Fruit fly (Drosophila melanogaster) whole organism, prepupa: Measurements from ENCODE around the gene CG42818.

Experiments
- CG11762 ChIP-seq: fragments of 200-800 bp; sonication (Bioruptor generic); optimal IDR thresholded peaks from 3 replicates; lab custom pipeline; 2016; ENCODE audit warnings: missing biosample characterization, missing genetic modification characterization; ENCODE audit not compliant: insufficient read depth
- CG8319 ChIP-seq: fragments of 200-800 bp; sonication (Bioruptor generic); optimal IDR thresholded peaks from 3 replicates; lab custom pipeline; 2016; ENCODE audit warnings: missing biosample characterization, missing genetic modification characterization
- CG8632 ChIP-seq: fragments of 200-800 bp; sonication (Bioruptor generic); optimal IDR thresholded peaks from 3 replicates; lab custom pipeline; 2016; ENCODE audit warnings: missing biosample characterization, missing genetic modification characterization
- CG9139 ChIP-seq: fragments of 200-800 bp; sonication (Bioruptor generic); optimal IDR thresholded peaks from 3 replicates; lab custom pipeline; 2017; ENCODE audit warnings: missing biosample characterization, mild to moderate bottlenecking, missing genetic modification characterization
- Ets21C ChIP-seq: fragments of 200-800 bp; sonication (Bioruptor generic); optimal IDR thresholded peaks from 3 replicates; lab custom pipeline; 2016; ENCODE audit warnings: missing biosample characterization, missing genetic modification characterization
- Lpt ChIP-seq: fragments of 200-800 bp; sonication (Bioruptor generic); optimal IDR thresholded peaks from 3 replicates; lab custom pipeline; 2016; ENCODE audit warnings: missing biosample characterization, missing genetic modification characterization
- cyc ChIP-seq: fragments of 200-800 bp; sonication (Bioruptor generic); optimal IDR thresholded peaks from 3 replicates; lab custom pipeline; 2016; ENCODE audit warnings: missing biosample characterization, missing genetic modification characterization
- fkh ChIP-seq: fragments of 200-800 bp; sonication (Bioruptor generic); optimal IDR thresholded peaks from 3 replicates; lab custom pipeline; 2017; ENCODE audit warnings: missing biosample characterization, mild to moderate bottlenecking, missing genetic modification characterization, moderate library complexity
- pdm3 ChIP-seq: fragments of 200-800 bp; sonication (Bioruptor generic); optimal IDR thresholded peaks from 3 replicates; lab custom pipeline; 2016; ENCODE audit warnings: missing biosample characterization, missing genetic modification characterization
- topi ChIP-seq: fragments of 200-800 bp; sonication (Bioruptor generic); optimal IDR thresholded peaks from 3 replicates; lab custom pipeline; 2016; ENCODE audit warnings: missing biosample characterization, missing genetic modification characterization
- vri ChIP-seq: fragments of 200-800 bp; sonication (Bioruptor generic); optimal IDR thresholded peaks from 3 replicates; lab custom pipeline; 2016; ENCODE audit warnings: missing biosample characterization, mild to moderate bottlenecking, missing genetic modification characterization

DNA sequence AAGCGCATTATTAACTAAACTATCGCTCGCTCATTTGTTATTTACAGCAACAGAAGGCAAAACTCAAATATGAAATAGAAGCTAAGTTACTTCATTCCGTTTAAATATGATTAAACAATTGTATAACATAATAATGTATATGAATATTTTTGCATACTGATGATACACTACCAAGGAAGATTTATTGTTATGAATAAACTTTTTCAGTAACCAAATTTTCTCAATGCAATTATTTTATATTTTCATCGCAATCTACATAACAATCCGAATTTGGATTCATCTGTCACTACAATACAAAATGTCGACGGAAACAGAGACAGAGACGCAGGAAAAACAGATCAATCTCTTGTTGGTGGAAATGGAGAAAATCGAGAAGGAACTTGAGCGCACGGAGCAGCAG is 49.2 kb downstream of the CG42818 start, which contains the start of gene CG17329:
- TF ChIP-seq cyc (no peak), CG8319 (GFP tag; lab: Kevin White, UChicago) (no peak), fkh (GFP tag; lab: Kevin White, UChicago) (no peak), vri (GFP tag; lab: Kevin White, UChicago) (no peak), Ets21C (GFP tag; lab: Kevin White, UChicago) (no peak), CG11762 (GFP tag; lab: Kevin White, UChicago) (no peak), CG8632 (GFP tag; lab: Kevin White, UChicago) (no peak), topi (no peak), CG9139 (GFP tag; lab: Kevin White, UChicago) (no peak), pdm3 (GFP tag; lab: Kevin White, UChicago) (no peak), Lpt (GFP tag; lab: Kevin White, UChicago) (no peak)
